Worm (Caenorhabditis elegans) whole organism, late embryonic: ENCODE data around the gene cest-4.

Source experiments
- ama-1 ChIP-seq: fragments of 150-350 bp; optimal IDR thresholded peaks from 2 replicates; lab custom pipeline; 2014
- ceh-19 ChIP-seq: fragments of 200-800 bp; sonication (Bioruptor generic); optimal IDR thresholded peaks from 2 replicates; lab custom pipeline; 2018; ENCODE audit warnings: mild to moderate bottlenecking, missing genetic modification characterization, missing compliant biosample characterization
- ceh-30 ChIP-seq: fragments of 150-350 bp; optimal IDR thresholded peaks from 2 replicates; lab custom pipeline; 2014; ENCODE audit warnings: missing biosample characterization, missing genetic modification characterization
- ceh-34 ChIP-seq: sonication (generic microtip); optimal IDR thresholded peaks from 2 replicates; lab custom pipeline; 2016; ENCODE audit warnings: mild to moderate bottlenecking, missing genetic modification characterization, missing compliant biosample characterization
- dve-1 ChIP-seq: sonication (generic microtip); optimal IDR thresholded peaks from 2 replicates; lab custom pipeline; 2017; ENCODE audit warnings: antibody characterized with exemption, mild to moderate bottlenecking, missing genetic modification characterization, missing compliant biosample characterization
- hlh-15 ChIP-seq: sonication (generic microtip); optimal IDR thresholded peaks from 2 replicates; lab custom pipeline; 2016; ENCODE audit warnings: missing genetic modification characterization, missing compliant biosample characterization
- hlh-30 ChIP-seq: sonication (generic microtip); optimal IDR thresholded peaks from 2 replicates; lab custom pipeline; 2017; ENCODE audit warnings: antibody characterized with exemption, missing genetic modification characterization, missing compliant biosample characterization; ENCODE audit not compliant: insufficient read depth
- odd-2 ChIP-seq: sonication (generic microtip); optimal IDR thresholded peaks from 2 replicates; lab custom pipeline; 2017; ENCODE audit warnings: antibody characterized with exemption, mild to moderate bottlenecking, missing genetic modification characterization, missing compliant biosample characterization
- pag-3 ChIP-seq: sonication (generic microtip); optimal IDR thresholded peaks from 2 replicates; lab custom pipeline; 2016; ENCODE audit warnings: missing compliant biosample characterization, missing genetic modification characterization, borderline replicate concordance
- pax-1 ChIP-seq: fragments of 150-350 bp; optimal IDR thresholded peaks from 2 replicates; lab custom pipeline; 2014; ENCODE audit warnings: missing biosample characterization, missing genetic modification characterization
- pha-2 ChIP-seq: sonication (generic microtip); optimal IDR thresholded peaks from 2 replicates; lab custom pipeline; 2017; ENCODE audit warnings: mild to moderate bottlenecking, missing genetic modification characterization, missing compliant biosample characterization
- tbx-2 ChIP-seq: sonication (generic microtip); optimal IDR thresholded peaks from 2 replicates; lab custom pipeline; 2016; ENCODE audit warnings: missing genetic modification characterization, missing compliant biosample characterization
- unc-3 ChIP-seq, 2 experiments: fragments of 200-800 bp in 1 of 2; sonication (Bioruptor generic) in 1 of 2; sonication (generic microtip) in 1 of 2; conservative IDR thresholded peaks in 1 of 2; optimal IDR thresholded peaks in 1 of 2; 2 replicates each; pipeline versions ENCODE4 v1.3.6 to Lab custom; 2016 to 2022; ENCODE audit warnings: missing compliant biosample characterization in 2 of 2, missing genetic modification characterization in 2 of 2, missing genetic modification reagents in 1 of 2
- ztf-16 ChIP-seq: sonication (generic microtip); optimal IDR thresholded peaks from 2 replicates; lab custom pipeline; 2017; ENCODE audit warnings: missing genetic modification characterization, missing compliant biosample characterization

Gene cest-4

DNA sequence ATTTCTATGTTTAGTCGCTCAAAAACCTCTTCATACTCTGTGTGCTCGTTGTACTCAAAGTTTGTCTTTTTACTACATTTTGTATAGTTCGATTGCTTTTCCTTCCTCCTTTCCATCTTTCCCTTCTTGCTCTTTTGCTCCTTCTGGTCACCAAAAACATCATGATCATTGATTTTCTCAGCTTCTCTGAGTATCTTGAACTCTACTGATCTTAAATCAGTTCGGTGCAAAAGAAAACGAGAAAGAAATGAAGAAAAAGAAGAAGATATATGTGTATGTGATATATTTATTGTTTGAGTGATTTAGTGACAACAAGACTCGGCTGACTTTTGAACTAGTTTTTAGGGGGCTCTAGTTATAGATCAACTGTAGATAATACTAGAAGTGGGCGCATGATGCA is 52.0 kb downstream of the cest-4 start:
- no peak for TF ChIP-seq hlh-30 (tag; lab: Kevin White, UChicago)
- TF ChIP-seq ama-1 (lab: Kevin White, UChicago) = no peak
- no peak for TF ChIP-seq ceh-34 (tag; lab: Kevin White, UChicago)
- TF ChIP-seq ceh-30 (tag; lab: Kevin White, UChicago) = no peak
- TF ChIP-seq unc-3 (GFP tag; conservative IDR thresholded peaks at IDR 0.05; lab: Robert Waterston, UW) = no peak
- TF ChIP-seq unc-3 (tag; optimal IDR thresholded peaks at IDR 0.05; lab: Kevin White, UChicago) = no peak
- no peak for TF ChIP-seq dve-1
- no peak for TF ChIP-seq ceh-19 (GFP tag; lab: Kevin White, UChicago)
- no peak for TF ChIP-seq pax-1 (tag; lab: Kevin White, UChicago)
- no peak for TF ChIP-seq pha-2 (tag; lab: Kevin White, UChicago)
- TF ChIP-seq hlh-15 (tag; lab: Kevin White, UChicago) = no peak
- no peak for TF ChIP-seq odd-2
- no peak for TF ChIP-seq ztf-16 (tag; lab: Kevin White, UChicago)
- no peak for TF ChIP-seq pag-3 (tag; lab: Kevin White, UChicago)
- TF ChIP-seq tbx-2 = no peak
- TF ChIP-seq, all 69 proteins: peak for 0
